Worm (Caenorhabditis elegans) whole organism, dauer: ENCODE results near the gene F53H4.6.

Source experiments
- unc-62 ChIP-seq: sonication (generic microtip); optimal IDR thresholded peaks from 2 replicates; lab custom pipeline; 2017; ENCODE audit warnings: missing biosample characterization, missing genetic modification reagents, missing genetic modification characterization

The F53H4.6 gene

DNA sequence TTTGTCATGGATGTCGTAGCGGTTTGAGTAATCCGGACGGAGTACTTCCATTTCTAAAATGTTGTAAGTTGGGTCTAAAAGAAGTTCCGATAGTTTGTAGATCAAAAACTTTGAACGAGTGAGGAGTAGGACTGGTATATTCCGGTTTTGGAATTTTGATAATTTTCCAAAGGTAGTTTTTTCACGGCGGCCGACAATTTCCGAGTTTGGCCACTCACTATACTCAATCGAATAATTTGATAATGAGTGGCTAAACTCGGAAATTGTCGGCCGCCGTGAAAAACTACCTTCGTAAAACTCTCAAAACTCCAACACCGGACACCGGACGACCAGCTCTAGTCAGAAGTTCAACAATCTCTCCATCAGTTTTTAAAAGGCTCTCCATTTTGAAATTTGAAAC, 16.1 kb downstream of the F53H4.6 start:
- no peak for TF ChIP-seq unc-62 (GFP tag; lab: Kevin White, UChicago)

DNA sequence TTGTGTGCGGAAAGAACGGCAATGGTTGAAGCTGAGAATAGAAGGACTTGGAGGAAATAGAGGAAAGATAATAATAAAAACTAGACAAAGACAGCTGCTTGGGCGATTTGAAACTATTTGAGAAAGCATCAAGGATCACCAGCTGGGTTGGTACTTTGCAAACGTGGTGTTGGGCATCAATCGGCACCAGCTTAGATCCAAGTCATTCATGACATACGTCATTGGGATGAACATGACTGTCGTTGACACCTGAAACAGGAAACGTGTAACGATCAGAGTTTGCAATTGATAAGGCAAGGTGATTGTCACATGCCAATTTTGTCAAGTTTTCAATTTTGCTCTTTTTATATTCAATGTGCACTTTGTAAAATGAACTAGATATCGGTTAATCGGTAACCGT, 17.9 kb downstream of the F53H4.6 start:
- TF ChIP-seq unc-62 (GFP tag; lab: Kevin White, UChicago), result no peak

DNA sequence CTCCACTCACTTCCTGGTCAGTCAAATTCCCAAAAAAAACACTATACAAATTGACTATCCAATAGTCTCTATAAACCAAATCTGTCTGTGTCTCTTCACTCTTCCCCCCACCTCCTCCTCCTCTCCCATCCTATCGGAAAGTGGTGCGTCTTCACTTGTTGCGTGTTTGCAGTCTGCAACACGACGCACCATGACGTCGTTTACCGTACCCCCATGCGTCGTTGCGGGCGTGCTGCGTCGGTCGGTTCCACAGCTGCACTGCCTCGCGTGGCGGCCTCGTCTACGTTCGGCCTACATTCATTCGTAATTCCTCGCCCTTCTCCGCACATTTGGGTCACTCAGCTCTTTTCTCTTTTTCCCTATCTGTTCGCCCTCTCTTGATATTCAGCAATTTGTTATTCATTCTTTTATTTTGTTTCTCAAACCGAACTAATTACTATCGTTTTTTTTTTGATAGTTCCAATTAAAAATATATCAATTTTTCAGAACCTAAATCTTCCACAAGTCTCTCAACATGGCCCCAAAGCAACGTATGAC, 19.3 kb downstream of the F53H4.6 start, which contains the start of gene serp-1.1:
Gene serp-1.1, plus strand, starts transcription at position 487 of the 537 bp plus-strand sequence.
- no peak for TF ChIP-seq unc-62 (GFP tag; lab: Kevin White, UChicago)

DNA sequence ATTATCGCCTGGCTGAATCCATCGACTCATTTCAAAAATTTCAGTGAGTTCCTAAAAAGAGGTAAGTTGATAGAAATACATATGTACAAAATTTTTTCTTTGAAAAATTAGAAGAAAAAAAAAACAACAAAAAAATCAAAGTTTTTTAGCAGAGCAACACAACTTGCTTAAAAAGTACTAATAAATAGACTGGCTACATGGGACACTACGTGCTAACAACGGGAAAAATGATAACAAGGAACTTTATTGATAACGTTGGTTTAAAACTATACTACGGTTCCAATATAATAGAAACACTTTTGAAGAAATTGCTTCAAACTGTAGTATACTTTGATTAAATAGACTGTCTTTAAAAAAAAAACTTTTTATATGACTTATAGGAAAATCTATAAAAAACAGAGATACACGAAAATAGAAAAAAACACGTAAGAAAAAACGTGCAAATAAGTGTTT, 21.9 kb downstream of the F53H4.6 start, which contains the start of gene acox-1.6:
Gene acox-1.6, minus strand, starts transcription at position 51 of the 453 bp plus-strand sequence.
- no peak for TF ChIP-seq unc-62 (GFP tag; lab: Kevin White, UChicago)

DNA sequence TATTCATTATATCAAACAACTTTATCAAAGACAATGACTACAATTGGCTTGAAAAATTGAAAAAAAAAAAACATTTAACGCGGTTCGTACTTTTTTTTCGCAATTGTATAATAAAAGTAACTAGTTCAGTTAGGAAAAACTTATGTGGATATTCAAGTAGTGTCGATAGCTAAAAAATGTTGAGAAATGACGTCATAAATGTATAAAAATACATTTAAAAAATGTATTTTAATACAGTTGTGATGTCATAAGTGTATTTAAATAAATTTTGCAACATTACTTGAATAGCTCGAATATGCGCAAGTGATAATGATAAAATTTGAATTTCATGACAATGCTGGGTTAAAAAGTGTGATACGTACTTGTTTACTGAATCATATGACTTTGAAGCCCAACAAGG, 28.9 kb downstream of the F53H4.6 start:
- no peak for TF ChIP-seq unc-62 (GFP tag; lab: Kevin White, UChicago)

DNA sequence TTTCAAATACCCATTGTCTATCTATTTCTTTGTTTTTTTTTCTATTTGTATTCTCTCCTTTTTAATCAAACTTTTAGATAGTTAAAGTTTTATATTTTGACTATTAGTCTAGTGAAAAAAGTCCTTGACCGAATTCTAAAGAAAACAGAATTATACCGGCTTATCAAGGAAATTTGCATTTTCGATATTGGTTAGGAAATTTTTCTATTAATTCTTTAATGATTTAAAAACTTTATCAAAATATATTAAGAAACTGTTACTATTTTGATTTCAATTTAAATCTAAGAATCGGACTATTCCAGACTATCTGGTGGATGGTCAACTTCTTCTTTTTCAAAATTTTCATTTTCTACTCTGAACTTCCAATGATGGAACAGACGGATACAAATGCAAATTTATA, 32.3 kb downstream of the F53H4.6 start, which contains the start of gene Y7A5A.20:
Gene Y7A5A.20, plus strand, starts transcription at position 301 of the 400 bp plus-strand sequence.
- no peak for TF ChIP-seq unc-62 (GFP tag; lab: Kevin White, UChicago)

DNA sequence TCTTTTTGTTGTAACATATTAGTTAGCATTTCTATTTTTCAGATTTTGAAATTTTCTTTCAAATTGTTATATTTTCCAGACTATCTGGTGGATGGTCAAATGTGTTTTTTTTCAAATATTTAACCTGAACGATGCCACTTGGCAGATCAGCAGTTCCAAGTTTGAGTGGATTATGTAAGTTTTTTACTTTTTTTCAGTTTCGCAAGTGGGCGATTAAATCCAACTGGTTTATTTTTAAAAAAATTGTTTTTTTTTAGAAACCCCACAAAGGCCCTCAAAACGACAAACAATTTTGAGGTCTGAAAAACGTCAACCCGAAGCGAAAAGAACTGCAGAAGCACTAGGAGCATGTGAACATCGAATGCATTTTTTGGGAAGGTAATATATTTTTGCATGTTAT, 33.5 kb downstream of the F53H4.6 start, which contains the start of gene Y7A5A.9:
Gene Y7A5A.9, plus strand, starts transcription at position 301 of the 400 bp plus-strand sequence.
- no peak for TF ChIP-seq unc-62 (GFP tag; lab: Kevin White, UChicago)

DNA sequence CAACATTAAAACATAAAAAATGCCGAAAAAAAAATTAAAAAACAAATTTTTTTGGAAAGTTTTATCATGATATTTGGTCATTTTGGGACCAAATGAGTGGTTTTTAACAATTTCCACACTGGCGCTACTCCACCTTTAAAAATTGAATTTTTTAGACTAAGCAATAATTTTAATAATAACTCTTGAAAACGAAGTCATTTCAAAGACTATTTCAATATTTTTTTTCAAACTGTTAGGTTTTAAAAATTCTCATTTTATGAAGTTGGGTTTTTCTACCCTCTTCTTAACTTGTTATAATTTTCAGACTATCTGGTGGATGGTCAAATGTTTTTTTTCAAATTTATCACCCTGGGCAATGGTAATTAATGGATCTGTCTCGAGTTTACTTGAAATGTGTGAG, 38.2 kb downstream of the F53H4.6 start, which contains the start of gene Y7A5A.8:
Gene Y7A5A.8, plus strand, starts transcription at position 301 of the 400 bp plus-strand sequence.
- TF ChIP-seq unc-62 (GFP tag; lab: Kevin White, UChicago), result no peak

DNA sequence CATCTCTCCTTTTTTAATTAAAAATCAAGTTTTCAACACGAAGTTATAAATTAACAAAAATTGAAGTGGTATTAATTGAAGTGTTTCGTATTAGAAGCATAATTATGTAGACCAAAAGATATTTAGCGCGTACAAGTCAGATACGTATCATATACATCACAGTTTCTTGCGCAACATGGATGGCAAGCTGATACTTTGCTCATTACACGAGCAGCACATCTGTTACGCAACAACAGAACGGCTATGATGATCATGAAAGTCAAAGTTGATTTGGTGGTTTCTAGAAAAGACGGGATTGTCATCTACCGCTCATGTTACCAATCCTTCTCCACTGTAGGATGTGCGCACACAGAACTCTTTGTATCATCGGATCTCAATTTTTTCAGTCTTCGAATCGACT, 45.9 kb downstream of the F53H4.6 start:
- no peak for TF ChIP-seq unc-62 (GFP tag; lab: Kevin White, UChicago)

DNA sequence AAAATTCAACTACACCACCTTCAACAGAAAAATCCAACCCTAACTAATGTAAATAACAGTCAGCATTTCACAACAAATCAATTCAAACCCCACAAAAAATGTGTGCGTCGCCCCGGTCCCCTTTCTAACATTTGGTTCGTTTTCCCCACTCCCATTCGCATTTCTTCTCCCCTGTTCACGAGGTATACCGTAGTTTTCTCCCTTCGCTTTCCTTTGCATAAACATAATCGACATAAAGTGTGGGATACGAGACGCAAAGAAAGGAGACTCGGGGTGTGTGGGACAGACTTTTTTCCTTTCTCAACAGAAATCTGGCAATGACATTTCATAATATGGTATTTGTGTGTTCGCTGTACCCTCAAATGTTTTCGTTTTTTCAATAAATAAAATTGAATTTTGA, 49.1 kb downstream of the F53H4.6 start:
- TF ChIP-seq unc-62 (GFP tag; lab: Kevin White, UChicago), result no peak

DNA sequence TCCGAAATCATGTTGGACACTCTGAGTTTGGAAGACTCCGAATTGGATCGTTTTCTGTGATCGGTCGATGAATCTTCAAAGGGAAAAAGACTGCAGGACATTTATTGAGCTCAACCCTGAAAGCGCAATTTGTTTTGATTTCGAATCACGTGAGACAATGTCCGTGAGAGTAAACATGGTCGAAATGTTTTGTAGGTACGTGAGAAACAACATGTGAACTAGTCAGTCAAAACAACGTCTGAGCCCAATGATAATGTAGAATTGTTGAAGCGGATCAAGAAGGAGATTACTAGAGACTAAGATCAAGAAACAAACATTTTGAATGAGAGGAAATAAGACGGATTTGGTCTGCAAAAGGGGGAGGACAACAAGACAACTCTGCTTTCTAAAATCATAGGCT, 56.3 kb downstream of the F53H4.6 start, which contains the start of gene Y7A5A.7:
Gene Y7A5A.7, minus strand, starts transcription at position 101 of the 400 bp plus-strand sequence.
- no peak for TF ChIP-seq unc-62 (GFP tag; lab: Kevin White, UChicago)
